Worm (Caenorhabditis elegans): ENCODE data around the gene srx-131.

srx-131 gene

DNA sequence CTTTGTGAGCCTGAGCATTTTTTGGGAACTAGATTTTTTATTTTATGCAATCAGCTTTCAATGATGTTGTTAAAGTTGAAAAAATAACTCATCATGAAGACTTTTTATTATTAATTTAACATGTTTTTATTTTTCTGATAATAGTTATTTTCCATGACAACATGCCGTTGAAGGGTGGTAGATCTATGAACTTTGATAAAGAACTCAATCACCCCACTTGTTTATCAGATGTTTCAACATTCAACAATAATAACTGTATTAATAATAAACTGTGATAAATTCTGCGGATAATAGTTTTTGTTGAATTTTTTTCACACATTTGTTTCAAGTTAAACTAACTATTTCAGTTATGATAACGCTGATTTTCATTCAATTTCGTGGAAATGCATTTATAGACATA lies 46.3 kb downstream of the srx-131 start:
- TF ChIP-seq unc-120 (tag; optimal IDR thresholded peaks at IDR 0.05; ENCODE audit: poor library complexity, severe bottlenecking) (no peak), ceh-39 (tag; optimal IDR thresholded peaks at IDR 0.05) (no peak), nhr-12 (tag; optimal IDR thresholded peaks at IDR 0.05) (no peak), elt-3 (tag; optimal IDR thresholded peaks at IDR 0.05) (no peak), ham-2 (GFP tag; optimal IDR thresholded peaks at IDR 0.05) (no peak), nhr-2 (tag; optimal IDR thresholded peaks at IDR 0.05) (no peak), unc-62 (GFP tag; optimal IDR thresholded peaks at IDR 0.05) (no peak), snpc-4 (tag; optimal IDR thresholded peaks at IDR 0.05) (no peak), blmp-1 (tag; optimal IDR thresholded peaks at IDR 0.05) (no peak), sptf-1 (tag; optimal IDR thresholded peaks at IDR 0.05) (no peak), sem-2 (GFP tag; optimal IDR thresholded peaks at IDR 0.05) (no peak)

DNA sequence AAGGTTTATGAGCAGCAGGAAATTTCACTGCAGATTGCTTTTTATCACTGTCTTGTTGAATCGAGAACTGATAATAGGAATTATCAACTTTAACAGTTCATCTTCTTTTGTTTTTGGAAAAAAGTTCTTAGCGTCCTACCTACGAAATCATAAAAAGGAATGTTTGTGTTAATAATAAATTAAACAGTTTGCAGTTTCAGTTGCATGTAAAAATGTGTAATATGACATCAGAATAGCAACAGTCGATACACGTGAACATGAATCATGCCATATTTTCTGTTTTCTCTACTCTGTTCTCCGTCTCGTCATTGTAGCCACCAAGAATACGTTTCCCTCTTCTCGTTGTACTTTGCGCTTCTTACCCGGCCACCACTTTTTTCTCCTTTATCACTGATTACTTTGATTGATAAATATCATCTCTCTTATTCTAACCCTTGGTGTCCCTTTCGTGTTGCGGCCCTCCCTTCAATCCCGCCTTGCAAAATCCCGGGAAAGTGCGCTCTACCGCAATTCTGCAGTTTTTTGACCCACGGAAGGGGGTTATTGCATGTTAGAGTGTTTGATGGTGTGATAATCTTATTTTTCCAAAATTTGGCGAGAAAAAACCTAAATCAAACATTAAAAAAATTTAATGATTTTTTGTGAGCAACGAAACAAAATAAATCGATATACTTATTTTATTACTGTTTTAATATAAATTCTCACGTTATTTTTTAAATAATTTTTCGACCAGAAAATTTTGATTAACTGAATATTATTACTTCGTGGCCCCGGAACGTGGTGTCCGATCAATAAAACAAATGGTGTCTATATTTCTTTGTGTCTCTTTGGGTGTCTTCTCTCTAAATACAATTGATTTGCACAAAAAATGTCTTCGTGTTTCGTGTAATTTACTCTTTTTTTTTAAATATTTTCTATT lies 47.5 kb downstream of the srx-131 start, which contains the start of gene sptl-3:
sptl-3 (plus strand) TSS at position 869 of the 919 bp plus-strand sequence.
- TF ChIP-seq mep-1 (tag; optimal IDR thresholded peaks at IDR 0.05) = peak; percentile 14
- TF ChIP-seq sem-2 (GFP tag; optimal IDR thresholded peaks at IDR 0.05) = no peak
- TF ChIP-seq flh-1 (GFP tag; optimal IDR thresholded peaks at IDR 0.05) = no peak
- no peak for TF ChIP-seq nhr-237 (tag; optimal IDR thresholded peaks at IDR 0.05)
- peak; percentile 17 for TF ChIP-seq unc-62 (GFP tag; optimal IDR thresholded peaks at IDR 0.05)
- no peak for TF ChIP-seq ham-2 (GFP tag; optimal IDR thresholded peaks at IDR 0.05)
- no peak for TF ChIP-seq snpc-4 (tag; optimal IDR thresholded peaks at IDR 0.05)
- TF ChIP-seq blmp-1 (tag; optimal IDR thresholded peaks at IDR 0.05) = no peak
- TF ChIP-seq unc-120 (tag; optimal IDR thresholded peaks at IDR 0.05; ENCODE audit: poor library complexity, severe bottlenecking) = peak; percentile 7
- TF ChIP-seq hlh-1 (tag; optimal IDR thresholded peaks at IDR 0.05) = no peak
- TF ChIP-seq bed-3 (GFP tag; optimal IDR thresholded peaks at IDR 0.05) = no peak
- TF ChIP-seq ceh-83 (GFP tag; optimal IDR thresholded peaks at IDR 0.05) = no peak
- no peak for TF ChIP-seq M03D4.4 (tag; optimal IDR thresholded peaks at IDR 0.05)
- TF ChIP-seq nhr-76 (tag; optimal IDR thresholded peaks at IDR 0.05) = no peak

DNA sequence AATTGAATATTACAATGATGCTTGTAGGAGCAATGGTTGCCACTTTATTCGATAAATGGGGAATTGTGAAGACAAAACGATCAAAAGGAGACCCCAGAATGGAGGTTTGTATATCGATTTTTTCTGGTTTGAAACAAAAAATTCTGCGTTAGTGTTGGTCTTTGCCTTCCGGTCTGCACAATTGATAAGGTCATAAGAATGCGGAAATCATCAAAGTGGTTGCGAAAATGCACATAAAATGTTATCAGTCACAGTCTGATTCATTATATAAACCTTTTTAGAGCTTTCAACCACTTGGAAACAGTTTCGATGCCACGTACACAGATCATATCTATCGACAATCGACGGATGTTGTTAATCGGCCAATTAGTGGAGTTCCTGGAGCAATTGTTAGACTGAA lies 48.3 kb downstream of the srx-131 start:
- TF ChIP-seq unc-120 (tag; optimal IDR thresholded peaks at IDR 0.05; ENCODE audit: poor library complexity, severe bottlenecking) = no peak
- no peak for TF ChIP-seq mab-5 (tag; optimal IDR thresholded peaks at IDR 0.05)
- TF ChIP-seq elt-1 (tag; optimal IDR thresholded peaks at IDR 0.05; ENCODE audit: borderline replicate concordance, insufficient read depth) = no peak
- no peak for TF ChIP-seq nhr-2 (tag; optimal IDR thresholded peaks at IDR 0.05)
- no peak for TF ChIP-seq ztf-11 (tag; optimal IDR thresholded peaks at IDR 0.05)
